Worm (Caenorhabditis elegans): Measurements from ENCODE around the gene ttr-26.
A peak's percentile ranks its signal among the peaks of the same experiment; 100 is the strongest.

The ttr-26 gene

DNA sequence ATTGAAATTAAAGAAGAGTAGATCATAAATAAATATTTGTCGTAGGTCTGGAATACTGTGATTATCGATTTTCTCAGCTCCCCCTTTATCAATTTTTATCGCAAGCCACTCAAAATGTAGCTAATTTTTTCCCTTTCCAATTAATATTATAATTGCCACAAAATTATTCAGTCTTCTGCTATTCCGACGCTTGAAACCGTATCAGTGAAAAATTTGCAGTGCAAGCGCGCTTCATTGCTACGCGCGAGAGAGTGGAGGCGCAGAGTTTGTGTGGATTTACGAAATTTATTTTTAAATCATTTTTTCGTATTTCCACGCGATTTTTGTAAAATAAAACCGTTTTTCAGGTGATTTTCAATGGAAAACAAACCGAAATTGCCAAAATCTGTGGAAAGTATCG, 26.5 kb downstream of the ttr-26 start, which contains the start of gene ints-5 (continued):
- TF ChIP-seq snpc-4 (GFP tag; optimal IDR thresholded peaks at IDR 0.05) (no peak), snpc-4 (tag; optimal IDR thresholded peaks at IDR 0.05) (peak in 1 of 4 experiments; percentile 55), hmg-1.2 (GFP tag; IDR thresholded peaks at IDR 0.05) (peak; percentile 99), nfyb-1 (GFP tag; IDR thresholded peaks at IDR 0.05) (no peak), snpc-3.4 (tag; optimal IDR thresholded peaks at IDR 0.05) (peak; percentile 36), F33H1.4 (GFP tag; IDR thresholded peaks at IDR 0.05) (0 out of 2 replicates have a peak, but pooled peaks have one; percentile 8), lin-54 (GFP tag; optimal IDR thresholded peaks at IDR 0.05) (peak; percentile 24), madf-8 (GFP tag; conservative IDR thresholded peaks at IDR 0.05) (peak; percentile 50), ztf-18 (tag; optimal IDR thresholded peaks at IDR 0.05) (peak; percentile 8), D2030.7 (GFP tag; IDR thresholded peaks at IDR 0.05) (peak; percentile 66), him-1 (tag; optimal IDR thresholded peaks at IDR 0.05) (peak; percentile 31), madf-6 (GFP tag; IDR thresholded peaks at IDR 0.05) (peak; percentile 76), xnd-1 (tag; optimal IDR thresholded peaks at IDR 0.05) (peak; percentile 46), K12H6.12 (tag; optimal IDR thresholded peaks at IDR 0.05) (peak; percentile 38), rcor-1 (GFP tag; IDR thresholded peaks at IDR 0.05) (peak; percentile 43; the same call in 1 of the 2 replicates), tlf-1 (GFP tag; optimal IDR thresholded peaks at IDR 0.05) (no peak), rpc-1 (optimal IDR thresholded peaks at IDR 0.05) (no peak), rpc-1 (tag; optimal IDR thresholded peaks at IDR 0.05) (no peak), snpc-1.1 (tag; optimal IDR thresholded peaks at IDR 0.05; ENCODE audit: insufficient read depth) (peak; percentile 28), hmg-20 (GFP tag; IDR thresholded peaks at IDR 0.05) (no peak)

DNA sequence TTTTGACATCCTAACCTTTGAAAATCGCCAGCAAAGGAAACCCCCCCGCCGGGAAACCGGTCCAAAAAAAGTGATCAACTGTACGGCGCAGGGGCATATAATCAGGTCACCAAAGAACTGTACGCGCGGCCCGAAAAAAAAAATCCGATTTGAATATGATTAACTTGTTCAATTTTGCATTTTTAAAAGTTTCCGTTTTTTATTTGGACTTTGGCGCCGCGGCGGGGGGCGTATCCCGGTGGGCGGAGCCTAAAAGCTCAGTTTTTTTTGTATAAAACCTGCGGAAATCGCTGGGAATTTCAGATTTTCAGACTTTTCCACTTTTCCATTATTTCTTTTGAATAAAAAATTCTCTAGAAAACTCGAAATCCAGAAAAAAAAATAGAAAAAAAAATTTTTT, 35.6 kb downstream of the ttr-26 start, which contains the start of gene hmit-1.2:
Gene hmit-1.2 (plus strand): TSS at position 301 of the 400 bp plus-strand sequence.
- TF ChIP-seq zfh-2 (GFP tag; conservative IDR thresholded peaks at IDR 0.05) (no peak), B0261.1 (tag; optimal IDR thresholded peaks at IDR 0.05) (no peak), K12H6.12 (tag; optimal IDR thresholded peaks at IDR 0.05) (no peak), Y56A3A.18 (GFP tag; IDR thresholded peaks at IDR 0.05) (no peak), nhr-90 (tag; optimal IDR thresholded peaks at IDR 0.05) (no peak), T07F8.4 (tag; optimal IDR thresholded peaks at IDR 0.05) (no peak), lag-1 (GFP tag; IDR thresholded peaks at IDR 0.05) (no peak), ceh-91 (GFP tag; IDR thresholded peaks at IDR 0.05) (no peak), F39B2.1 (GFP tag; IDR thresholded peaks at IDR 0.05) (no peak), akir-1 (GFP tag; optimal IDR thresholded peaks at IDR 0.05) (no peak)

DNA sequence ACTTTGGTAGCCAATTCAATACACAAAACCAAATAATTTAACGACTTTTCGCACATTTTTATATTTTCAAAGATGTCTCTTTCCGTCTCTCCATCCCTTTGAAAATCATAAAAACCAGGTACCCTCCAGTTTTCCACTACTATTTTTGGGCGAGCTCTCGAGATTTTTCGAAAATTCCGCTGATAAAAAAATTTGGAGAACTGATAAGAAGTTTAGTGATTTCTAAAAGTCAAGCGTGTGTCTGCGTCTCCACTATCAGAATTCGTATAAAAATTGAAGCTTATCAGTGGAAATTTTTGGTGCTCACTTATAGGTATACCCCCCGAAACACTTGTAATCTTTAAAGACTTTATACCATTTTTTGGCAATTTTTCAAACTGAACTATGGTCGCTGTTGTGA, 43.6 kb downstream of the ttr-26 start, which contains the start of gene hmit-1.1:
Gene hmit-1.1 (plus strand): TSS at position 294 of the 400 bp plus-strand sequence.
- TF ChIP-seq ceh-40 (GFP tag; IDR thresholded peaks at IDR 0.05) (no peak), nfyb-1 (GFP tag; IDR thresholded peaks at IDR 0.05) (peak; percentile 52; the same call in 1 of the 2 replicates), lin-26 (GFP tag; IDR thresholded peaks at IDR 0.05) (no peak), nhr-80 (tag; optimal IDR thresholded peaks at IDR 0.05) (peak; percentile 68), F33H1.4 (GFP tag; IDR thresholded peaks at IDR 0.05) (no peak)

DNA sequence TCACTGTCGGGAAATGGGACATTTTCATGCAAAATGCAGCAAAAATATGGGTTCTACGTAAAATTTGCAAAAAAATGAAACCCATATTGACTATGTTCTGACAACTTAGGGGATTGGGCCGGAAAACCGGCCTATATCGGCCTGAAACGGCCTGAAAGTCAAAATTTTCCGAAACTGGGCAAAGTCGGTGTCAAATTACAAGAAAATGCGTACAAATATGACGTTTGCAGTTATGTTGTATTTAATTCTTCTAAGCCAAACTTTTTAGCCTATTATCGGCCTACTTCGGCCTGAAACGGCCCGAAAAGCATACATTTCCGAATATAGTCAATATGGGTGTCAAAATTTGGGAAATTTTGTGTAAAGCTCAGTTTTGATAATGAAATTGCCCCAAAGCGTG, 48.2 kb downstream of the ttr-26 start:
- no peak for TF ChIP-seq somi-1 (GFP tag; optimal IDR thresholded peaks at IDR 0.05)
- TF ChIP-seq ztf-22 (GFP tag; optimal IDR thresholded peaks at IDR 0.05): no peak
- TF ChIP-seq nfya-1 (tag; optimal IDR thresholded peaks at IDR 0.05; ENCODE audit: borderline replicate concordance, insufficient read depth): no peak
- TF ChIP-seq F57A8.1 (GFP tag; optimal IDR thresholded peaks at IDR 0.05): no peak
- TF ChIP-seq C06A6.2 (GFP tag; conservative IDR thresholded peaks at IDR 0.05): no peak
- TF ChIP-seq lir-1 (GFP tag; conservative IDR thresholded peaks at IDR 0.05): no peak
